ENCODE assay signal across 1 worm cellular context in genomic region chrX:12393786-12394308, ce11.
A peak's percentile ranks its signal among the peaks of the same experiment; 100 is the strongest.
TF ChIP-seq lines count a peak whose summit lies in the region.

Gene F17E5.2 (plus strand): TSS chrX:12394258.

TF ChIP-seq in whole organism, L1 larva, 84 proteins besides CTCF, POLR2A, EP300 and RAD21 (continued from another document):
- no peak for TF ChIP-seq sptf-1 (tag; optimal IDR thresholded peaks at IDR 0.05; lab: Kevin White, UChicago)
- no peak for TF ChIP-seq tlp-1 (tag; optimal IDR thresholded peaks at IDR 0.05; lab: Kevin White, UChicago)
- peak; percentile 65; the same call in 1 of the 2 replicates for TF ChIP-seq mab-9 (GFP tag; IDR thresholded peaks at IDR 0.05; lab: Robert Waterston, UW)
- TF ChIP-seq unc-62 (GFP tag; optimal IDR thresholded peaks at IDR 0.05; lab: Kevin White, UChicago), result peak; percentile 62
- TF ChIP-seq tbx-2 (tag; optimal IDR thresholded peaks at IDR 0.05; lab: Kevin White, UChicago), result peak; percentile 94
- peak; percentile 98 for TF ChIP-seq lin-14 (GFP tag; optimal IDR thresholded peaks at IDR 0.05; lab: Kevin White, UChicago)
- peak; percentile 91 for TF ChIP-seq nhr-90 (tag; optimal IDR thresholded peaks at IDR 0.05; lab: Kevin White, UChicago; ENCODE audit: poor library complexity)
- TF ChIP-seq nhr-85 (tag; lab: Kevin White, UChicago), result peak; percentile 95
- peak; percentile 86 for TF ChIP-seq nhr-77 (tag; optimal IDR thresholded peaks at IDR 0.05; lab: Kevin White, UChicago)
- peak; percentile 9 for TF ChIP-seq Y116A8C.19 (tag; optimal IDR thresholded peaks at IDR 0.05; lab: Kevin White, UChicago; ENCODE audit: borderline replicate concordance)
- TF ChIP-seq pqm-1 (tag; optimal IDR thresholded peaks at IDR 0.05; lab: Kevin White, UChicago), result no peak
- peak; percentile 73 for TF ChIP-seq nhr-11 (tag; optimal IDR thresholded peaks at IDR 0.05; lab: Kevin White, UChicago)
- TF ChIP-seq pax-3 (tag; optimal IDR thresholded peaks at IDR 0.05; lab: Kevin White, UChicago), result peak; percentile 74
- peak; percentile 90 for TF ChIP-seq irx-1 (tag; optimal IDR thresholded peaks at IDR 0.05; lab: Kevin White, UChicago)
- TF ChIP-seq egl-27 (tag; optimal IDR thresholded peaks at IDR 0.05; lab: Kevin White, UChicago), result peak in 1 of 2 experiments; percentile 65
- peak; percentile 91 for TF ChIP-seq fos-1 (tag; optimal IDR thresholded peaks at IDR 0.05; lab: Kevin White, UChicago)
- peak; percentile 82 to 83 for TF ChIP-seq efl-1 (optimal IDR thresholded peaks at IDR 0.05; lab: Kevin White, UChicago)
- peak; percentile 70 to 97 for TF ChIP-seq efl-1 (GFP tag; optimal IDR thresholded peaks at IDR 0.05 in 1 of 2; lab: Kevin White, UChicago)
- peak; percentile 46 for TF ChIP-seq lin-15B (tag; optimal IDR thresholded peaks at IDR 0.05; lab: Kevin White, UChicago)
- no peak for TF ChIP-seq ceh-90 (tag; optimal IDR thresholded peaks at IDR 0.05; lab: Kevin White, UChicago)
- TF ChIP-seq lin-35 (GFP tag; optimal IDR thresholded peaks at IDR 0.05; lab: Kevin White, UChicago), result peak; percentile 84 to 92
- peak; percentile 99 for TF ChIP-seq mep-1 (tag; optimal IDR thresholded peaks at IDR 0.05; lab: Kevin White, UChicago)
- peak; percentile 93 for TF ChIP-seq fkh-8 (tag; optimal IDR thresholded peaks at IDR 0.05; lab: Kevin White, UChicago)
- peak; percentile 90 for TF ChIP-seq unc-86 (tag; optimal IDR thresholded peaks at IDR 0.05; lab: Kevin White, UChicago)
